Worm (Caenorhabditis elegans): Measurements from ENCODE around the gene fat-4.

- no peak for TF ChIP-seq hlh-15 (tag; optimal IDR thresholded peaks at IDR 0.05)
- TF ChIP-seq nfya-1 (tag; optimal IDR thresholded peaks at IDR 0.05), result no peak
- no peak for TF ChIP-seq pha-4 (tag; optimal IDR thresholded peaks at IDR 0.05)
- TF ChIP-seq ama-1 (optimal IDR thresholded peaks at IDR 0.05), result no peak
- TF ChIP-seq ceh-14 (tag; optimal IDR thresholded peaks at IDR 0.05), result no peak
- no peak for TF ChIP-seq sox-2 (GFP tag; IDR thresholded peaks at IDR 0.05)
- no peak for TF ChIP-seq unc-86 (tag; optimal IDR thresholded peaks at IDR 0.05)
- TF ChIP-seq ahr-1 (tag; optimal IDR thresholded peaks at IDR 0.05), result no peak
- TF ChIP-seq elt-2 (tag; optimal IDR thresholded peaks at IDR 0.05), result no peak
- no peak for TF ChIP-seq elt-4 (tag; optimal IDR thresholded peaks at IDR 0.05)
- TF ChIP-seq sox-4 (tag; optimal IDR thresholded peaks at IDR 0.05), result no peak
- no peak for TF ChIP-seq fkh-6 (tag; optimal IDR thresholded peaks at IDR 0.05)
- TF ChIP-seq ceh-34 (tag; optimal IDR thresholded peaks at IDR 0.05), result no peak
- TF ChIP-seq hlh-30 (tag; optimal IDR thresholded peaks at IDR 0.05; ENCODE audit: insufficient read depth), result no peak
Measured at ce11 chrIV:9811487-9811886, 12.3 kb downstream of the fat-4 start.

Measured in whole organism, late embryonic.